Worm (Caenorhabditis elegans): ENCODE data around the gene T23F6.3.

T23F6.3 gene

ce11 chrIV:12728162-12728561 lies 3.6 kb upstream of the T23F6.3 start:
- TF ChIP-seq lin-35 (GFP tag; optimal IDR thresholded peaks at IDR 0.05) = no peak
- peak; percentile 64 for TF ChIP-seq elt-2 (tag; optimal IDR thresholded peaks at IDR 0.05)
- no peak for TF ChIP-seq dsc-1 (tag; optimal IDR thresholded peaks at IDR 0.05)
- no peak for TF ChIP-seq lir-3 (tag; optimal IDR thresholded peaks at IDR 0.05; ENCODE audit: poor library complexity)
- TF ChIP-seq nhr-20 (tag; optimal IDR thresholded peaks at IDR 0.05) = no peak
- no peak for TF ChIP-seq zag-1 (tag; optimal IDR thresholded peaks at IDR 0.05)
- no peak for TF ChIP-seq hpl-2 (GFP tag; optimal IDR thresholded peaks at IDR 0.05)
- TF ChIP-seq efl-1 (optimal IDR thresholded peaks at IDR 0.05) = no peak
- TF ChIP-seq efl-1 (GFP tag; optimal IDR thresholded peaks at IDR 0.05 in 1 of 2) = peak in 1 of 2 experiments; percentile 68
- TF ChIP-seq xbp-1 (tag; optimal IDR thresholded peaks at IDR 0.05) = no peak
- TF ChIP-seq vab-15 (tag; optimal IDR thresholded peaks at IDR 0.05) = no peak
- TF ChIP-seq fkh-8 (tag; optimal IDR thresholded peaks at IDR 0.05) = no peak
- no peak for TF ChIP-seq elt-3 (tag; optimal IDR thresholded peaks at IDR 0.05)

ce11 chrIV:12725925-12726324 lies 1.4 kb upstream of the T23F6.3 start:
- peak; percentile 58 for TF ChIP-seq nhr-85 (tag)
- TF ChIP-seq efl-1 (optimal IDR thresholded peaks at IDR 0.05) = no peak
- TF ChIP-seq efl-1 (GFP tag; optimal IDR thresholded peaks at IDR 0.05 in 1 of 2) = peak in 1 of 2 experiments; percentile 64
- TF ChIP-seq egl-27 (tag; optimal IDR thresholded peaks at IDR 0.05) = no peak

- no peak for TF ChIP-seq efl-1 (optimal IDR thresholded peaks at IDR 0.05)
- TF ChIP-seq efl-1 (GFP tag; optimal IDR thresholded peaks at IDR 0.05 in 1 of 2) = peak in 1 of 2 experiments; percentile 92
- TF ChIP-seq nhr-20 (tag; optimal IDR thresholded peaks at IDR 0.05) = no peak
Observed at ce11 chrIV:12725228-12725627, 668 bp upstream of the T23F6.3 start.

- TF ChIP-seq F16B12.6 (tag; optimal IDR thresholded peaks at IDR 0.05) = no peak
- TF ChIP-seq hpl-2 (GFP tag; optimal IDR thresholded peaks at IDR 0.05) = no peak
- peak; percentile 15 for TF ChIP-seq dsc-1 (tag; optimal IDR thresholded peaks at IDR 0.05)
- no peak for TF ChIP-seq ceh-8 (GFP tag; optimal IDR thresholded peaks at IDR 0.05)
- TF ChIP-seq unc-86 (tag; optimal IDR thresholded peaks at IDR 0.05) = no peak
- TF ChIP-seq unc-98 (GFP tag; IDR thresholded peaks at IDR 0.05) = no peak
- TF ChIP-seq nhr-85 (tag) = no peak
- TF ChIP-seq blmp-1 (tag; optimal IDR thresholded peaks at IDR 0.05) = peak; percentile 68
- TF ChIP-seq ceh-90 (tag; optimal IDR thresholded peaks at IDR 0.05) = no peak
- no peak for TF ChIP-seq unc-130 (tag; optimal IDR thresholded peaks at IDR 0.05)
Observed at ce11 chrIV:12721106-12721505, 3.5 kb downstream of the T23F6.3 start, which contains the start of gene T23F6.2. Gene T23F6.2, plus strand, starts transcription at chrIV:12721356.

- TF ChIP-seq nhr-85 (tag) (peak; percentile 41), zip-4 (GFP tag; optimal IDR thresholded peaks at IDR 0.05) (no peak), snpc-4 (tag; optimal IDR thresholded peaks at IDR 0.05) (no peak), ets-5 (GFP tag; IDR thresholded peaks at IDR 0.05) (no peak), ceh-63 (GFP tag; optimal IDR thresholded peaks at IDR 0.05) (no peak), nhr-20 (tag; optimal IDR thresholded peaks at IDR 0.05) (no peak), efl-1 (optimal IDR thresholded peaks at IDR 0.05) (no peak), efl-1 (GFP tag; optimal IDR thresholded peaks at IDR 0.05 in 1 of 2) (peak in 1 of 2 experiments; percentile 7), aly-2 (tag; optimal IDR thresholded peaks at IDR 0.05) (no peak)
Observed at ce11 chrIV:12719664-12720063, 4.9 kb downstream of the T23F6.3 start, which contains the start of gene idpp-7. Gene idpp-7, plus strand, starts transcription at chrIV:12719964.

- TF ChIP-seq nhr-12 (tag; optimal IDR thresholded peaks at IDR 0.05) (no peak), hlh-4 (tag; optimal IDR thresholded peaks at IDR 0.05) (no peak), lir-3 (tag; optimal IDR thresholded peaks at IDR 0.05; ENCODE audit: poor library complexity) (no peak), aha-1 (tag; optimal IDR thresholded peaks at IDR 0.05) (no peak), tlp-1 (tag; optimal IDR thresholded peaks at IDR 0.05) (no peak), mdl-1 (tag; optimal IDR thresholded peaks at IDR 0.05) (no peak), pqm-1 (tag; optimal IDR thresholded peaks at IDR 0.05) (no peak), C34B4.2 (tag; optimal IDR thresholded peaks at IDR 0.05) (no peak), ceh-90 (tag; optimal IDR thresholded peaks at IDR 0.05) (no peak), egl-27 (tag; optimal IDR thresholded peaks at IDR 0.05) (no peak), nhr-71 (tag; optimal IDR thresholded peaks at IDR 0.05) (no peak), irx-1 (tag; optimal IDR thresholded peaks at IDR 0.05) (no peak), vab-15 (tag; optimal IDR thresholded peaks at IDR 0.05) (no peak)
Observed at ce11 chrIV:12717531-12717930, 7.0 kb downstream of the T23F6.3 start, which contains the start of gene C27D8.1. Gene C27D8.1, plus strand, starts transcription at chrIV:12717831.
